Worm (Caenorhabditis elegans): ENCODE measurements around the gene K07H8.11.
A peak's percentile ranks its signal among the peaks of the same experiment; 100 is the strongest.

Gene K07H8.11

ce11 chrIV:8289580-8290323 is 14.6 kb upstream of the K07H8.11 start, which contains the start of gene daf-31:
TSS of gene daf-31 (plus strand) at chrIV:8290273.
- no peak for TF ChIP-seq dao-5 (tag; optimal IDR thresholded peaks at IDR 0.05)
- peak; percentile 39 for TF ChIP-seq W03F9.2 (tag; optimal IDR thresholded peaks at IDR 0.05)

- no peak for TF ChIP-seq him-1 (tag; optimal IDR thresholded peaks at IDR 0.05)
- TF ChIP-seq W03F9.2 (tag; optimal IDR thresholded peaks at IDR 0.05) = no peak
- TF ChIP-seq dao-5 (tag; optimal IDR thresholded peaks at IDR 0.05) = no peak
Measured at ce11 chrIV:8289505-8289579, 14.2 kb upstream of the K07H8.11 start, which contains the start of gene nucl-1. TSS of gene nucl-1 (minus strand) at chrIV:8289530.

DNA sequence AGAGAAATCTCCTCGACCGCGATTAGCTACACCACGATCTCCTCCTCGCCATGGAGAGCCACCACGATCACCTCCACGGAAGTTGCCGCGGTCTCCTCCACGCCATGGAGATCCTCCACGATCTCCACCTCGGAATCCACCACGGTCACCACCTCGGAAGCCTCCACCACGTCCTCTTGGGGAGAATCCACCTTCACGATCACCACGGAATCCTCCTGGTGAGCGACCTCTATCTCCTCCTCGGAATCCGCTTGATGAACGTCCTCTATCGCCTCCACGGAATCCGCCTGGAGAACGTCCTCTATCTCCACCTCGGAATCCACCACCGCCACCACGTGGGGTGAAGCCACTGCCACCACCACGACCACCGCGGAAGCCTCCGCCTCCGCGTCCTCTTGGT is 14.0 kb upstream of the K07H8.11 start:
- TF ChIP-seq him-1 (tag; optimal IDR thresholded peaks at IDR 0.05) = no peak
- TF ChIP-seq dao-5 (tag; optimal IDR thresholded peaks at IDR 0.05) = no peak
- TF ChIP-seq W03F9.2 (tag; optimal IDR thresholded peaks at IDR 0.05) = no peak

DNA sequence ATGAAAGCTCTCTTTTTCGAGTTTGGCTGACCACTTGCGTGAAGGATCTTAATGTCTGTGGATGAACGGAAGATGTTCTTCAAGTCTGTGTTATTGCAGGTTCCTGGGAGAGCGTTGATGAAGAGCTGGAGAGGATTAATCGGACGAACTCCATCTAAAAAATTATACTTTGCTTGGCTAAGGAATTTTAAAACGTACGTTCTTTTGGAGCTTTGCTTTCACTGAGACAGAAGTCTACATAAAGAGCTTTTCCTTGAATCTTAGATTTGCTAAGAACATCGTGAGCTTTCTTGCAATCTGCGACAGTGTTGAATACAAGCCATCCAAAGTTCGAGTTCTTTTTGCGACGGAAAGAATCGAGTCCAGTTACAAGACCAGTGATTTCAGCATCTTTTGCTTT is 12.2 kb upstream of the K07H8.11 start:
- no peak for TF ChIP-seq W03F9.2 (tag; optimal IDR thresholded peaks at IDR 0.05)
- TF ChIP-seq him-1 (tag; optimal IDR thresholded peaks at IDR 0.05) = no peak
- TF ChIP-seq dao-5 (tag; optimal IDR thresholded peaks at IDR 0.05) = no peak

- TF ChIP-seq W03F9.2 (tag; optimal IDR thresholded peaks at IDR 0.05) (no peak), him-1 (tag; optimal IDR thresholded peaks at IDR 0.05) (no peak), dao-5 (tag; optimal IDR thresholded peaks at IDR 0.05) (no peak)
Measured at ce11 chrIV:8286352-8286751, 11.2 kb upstream of the K07H8.11 start, which contains the start of gene K07H8.9. TSS of gene K07H8.9 (minus strand) at chrIV:8286476.

ce11 chrIV:8283214-8283613 is 8.1 kb upstream of the K07H8.11 start:
- TF ChIP-seq W03F9.2 (tag; optimal IDR thresholded peaks at IDR 0.05) (no peak), dao-5 (tag; optimal IDR thresholded peaks at IDR 0.05) (no peak), him-1 (tag; optimal IDR thresholded peaks at IDR 0.05) (no peak)

DNA sequence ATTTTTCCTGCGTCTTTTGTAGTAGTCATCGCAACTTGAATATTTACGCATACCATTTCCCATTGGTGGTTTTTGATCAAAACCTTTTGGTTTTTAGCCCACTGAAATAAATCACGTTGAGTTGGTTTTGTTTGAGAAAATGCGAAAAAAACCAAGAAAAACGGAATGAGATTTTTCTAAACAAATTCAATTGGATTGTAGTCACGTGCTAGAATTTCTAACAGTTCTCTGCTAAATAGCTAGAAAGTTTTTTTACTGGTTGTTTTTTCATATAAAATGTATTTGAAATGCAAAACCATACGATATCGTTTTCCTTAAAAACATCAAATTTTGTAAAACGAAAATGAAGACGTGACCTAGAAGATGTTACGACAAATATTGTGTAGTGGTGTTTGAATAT is 1.5 kb upstream of the K07H8.11 start, which contains the start of gene K07H8.12:
Gene K07H8.12 (minus strand): TSS at position 101 of the 400 bp plus-strand sequence.
- TF ChIP-seq him-1 (tag; optimal IDR thresholded peaks at IDR 0.05) = no peak
- TF ChIP-seq W03F9.2 (tag; optimal IDR thresholded peaks at IDR 0.05) = no peak
- TF ChIP-seq dao-5 (tag; optimal IDR thresholded peaks at IDR 0.05) = no peak

- TF ChIP-seq W03F9.2 (tag; optimal IDR thresholded peaks at IDR 0.05) = no peak
- TF ChIP-seq dao-5 (tag; optimal IDR thresholded peaks at IDR 0.05) = no peak
- TF ChIP-seq him-1 (tag; optimal IDR thresholded peaks at IDR 0.05) = no peak
Measured at ce11 chrIV:8273334-8273733, 1.8 kb downstream of the K07H8.11 start.

ce11 chrIV:8268024-8268423 is 7.1 kb downstream of the K07H8.11 start, which contains the start of the genes K07H8.5 and K07H8.8:
TSS of gene K07H8.5 (plus strand) at chrIV:8268324.
TSS of gene K07H8.8 (minus strand) at chrIV:8268412.
- TF ChIP-seq him-1 (tag; optimal IDR thresholded peaks at IDR 0.05) = no peak
- TF ChIP-seq dao-5 (tag; optimal IDR thresholded peaks at IDR 0.05) = no peak
- TF ChIP-seq W03F9.2 (tag; optimal IDR thresholded peaks at IDR 0.05) = no peak

DNA sequence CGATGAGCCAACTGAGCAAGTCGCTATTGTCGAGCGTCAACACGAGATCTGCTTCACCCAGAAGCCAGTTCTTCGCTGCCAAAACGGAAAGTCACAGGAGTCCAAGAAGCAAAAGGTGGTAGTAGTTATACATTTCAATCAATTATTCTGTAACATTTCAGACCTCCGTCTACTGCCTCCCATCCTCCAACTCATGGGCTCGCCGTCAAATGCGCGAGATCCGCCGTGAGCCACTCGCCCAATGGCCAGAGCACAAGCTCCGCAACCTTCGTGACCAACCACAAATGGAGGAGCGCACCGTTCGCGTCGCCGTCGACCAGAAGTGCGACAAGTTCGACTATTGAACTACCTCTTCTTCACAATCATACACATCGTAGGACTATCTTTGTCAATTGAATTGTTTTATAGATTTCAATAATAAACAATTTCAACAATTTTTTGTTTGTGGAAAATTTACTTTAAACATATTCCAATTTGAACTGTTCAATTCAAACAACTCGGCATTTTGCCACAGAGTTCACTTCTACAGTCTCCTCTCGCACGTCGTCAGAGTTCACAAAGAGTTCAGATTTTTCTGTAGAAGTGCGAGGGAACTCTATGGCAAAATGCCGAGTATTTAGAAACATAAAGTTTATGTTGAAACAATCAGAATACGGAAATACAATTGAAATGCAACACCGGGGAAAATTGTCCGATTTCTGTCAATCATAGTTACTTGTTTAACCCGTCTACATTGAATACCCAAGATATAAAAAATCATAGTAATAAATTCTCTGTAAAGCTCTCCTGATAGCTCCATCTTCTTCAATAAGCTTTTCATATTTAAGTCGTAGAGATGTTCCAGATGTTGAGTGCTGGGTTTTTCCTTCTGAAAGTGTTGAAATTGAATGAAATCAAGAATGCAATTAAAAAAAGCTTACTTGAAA is 8.8 kb downstream of the K07H8.11 start:
- TF ChIP-seq him-1 (tag; optimal IDR thresholded peaks at IDR 0.05) (no peak), dao-5 (tag; optimal IDR thresholded peaks at IDR 0.05) (no peak)

- TF ChIP-seq him-1 (tag; optimal IDR thresholded peaks at IDR 0.05) = no peak
- no peak for TF ChIP-seq dao-5 (tag; optimal IDR thresholded peaks at IDR 0.05)
- no peak for TF ChIP-seq W03F9.2 (tag; optimal IDR thresholded peaks at IDR 0.05)
Measured at ce11 chrIV:8262671-8263070, 12.5 kb downstream of the K07H8.11 start.

DNA sequence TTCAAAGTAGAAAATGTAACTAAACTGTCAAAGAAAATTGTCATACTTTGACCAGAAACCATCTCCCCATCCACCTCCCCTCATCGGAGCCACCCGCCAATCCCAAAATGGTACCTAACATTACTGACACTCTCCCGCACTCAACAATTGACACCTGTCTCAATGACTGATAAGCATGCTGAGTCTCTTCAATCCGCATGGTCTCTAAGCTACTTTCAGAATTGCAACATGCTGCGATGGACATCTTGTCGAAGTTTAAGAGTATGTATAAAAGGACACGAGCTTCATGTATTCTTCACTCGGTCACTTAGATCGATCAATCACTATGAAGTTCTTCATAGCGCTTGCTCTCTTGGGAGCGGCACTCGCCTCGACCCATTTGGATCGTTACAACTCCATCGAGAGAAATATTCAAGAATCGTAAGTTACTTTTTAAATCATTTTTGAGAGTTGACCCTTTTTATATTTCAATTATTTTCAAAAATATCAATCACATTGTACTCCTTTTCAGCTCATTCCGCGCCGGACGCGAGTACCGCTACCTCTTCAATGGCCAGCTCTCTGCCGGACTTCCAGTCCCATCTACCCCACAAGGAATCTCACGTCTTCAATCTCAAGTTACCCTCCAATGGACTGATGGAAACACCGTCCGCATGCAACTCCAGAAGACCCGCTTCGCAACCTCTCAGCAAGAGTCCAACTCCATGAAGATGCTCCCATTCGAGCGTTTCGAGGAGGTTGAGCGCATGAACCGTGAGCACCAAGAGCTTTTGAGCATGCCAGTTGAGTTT is 14.1 kb downstream of the K07H8.11 start, which contains the start of gene vit-6:
Gene vit-6 (plus strand): TSS at position 310 of the 791 bp plus-strand sequence.
- TF ChIP-seq dao-5 (tag; optimal IDR thresholded peaks at IDR 0.05) (peak; percentile 50), him-1 (tag; optimal IDR thresholded peaks at IDR 0.05) (no peak)

DNA sequence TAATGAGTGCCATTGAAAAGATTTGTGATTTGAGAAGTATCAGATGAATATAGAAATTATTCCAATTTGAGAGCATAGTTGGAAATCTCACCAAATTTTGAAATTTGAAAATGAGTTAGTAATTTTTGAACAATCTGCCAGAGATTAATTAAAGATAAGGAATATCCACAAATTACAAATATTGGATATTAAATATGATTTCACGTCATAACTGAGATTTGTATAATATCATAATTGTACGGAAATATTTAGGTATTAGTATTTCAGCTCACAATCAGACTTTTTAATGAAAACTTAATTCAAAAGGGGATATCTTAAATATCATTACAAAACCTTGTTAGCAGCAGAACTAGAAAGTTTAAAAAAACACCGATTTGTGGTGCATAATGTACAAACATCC is 15.2 kb downstream of the K07H8.11 start, which contains the start of gene K07H8.7:
Gene K07H8.7 (minus strand): TSS at position 101 of the 400 bp plus-strand sequence.
- no peak for TF ChIP-seq him-1 (tag; optimal IDR thresholded peaks at IDR 0.05)
- no peak for TF ChIP-seq dao-5 (tag; optimal IDR thresholded peaks at IDR 0.05)
- no peak for TF ChIP-seq W03F9.2 (tag; optimal IDR thresholded peaks at IDR 0.05)

All from whole organism, L4/young adult.